Worm (Caenorhabditis elegans): ENCODE data around the gene Y119D3B.21.

- TF ChIP-seq cog-1 (tag; optimal IDR thresholded peaks at IDR 0.05) (no peak), ztf-23 (GFP tag; IDR thresholded peaks at IDR 0.05) (no peak), klf-2 (GFP tag; conservative IDR thresholded peaks at IDR 0.05) (no peak), ztf-29 (GFP tag; IDR thresholded peaks at IDR 0.05) (no peak), T22C8.4 (GFP tag; IDR thresholded peaks at IDR 0.05) (peak; percentile 27; the same call in 1 of the 2 replicates), flt-1 (GFP tag; IDR thresholded peaks at IDR 0.05) (no peak)
Measured at ce11 chrIII:1206331-1206730, 8.5 kb upstream of the Y119D3B.21 start.

Data from whole organism, midembryonic.